Worm (Caenorhabditis elegans) whole organism, early embryonic: ENCODE measurements around the gene T01G6.10.

Experiments
- B0310.2 ChIP-seq: sonication (generic microtip); optimal IDR thresholded peaks from 2 replicates; lab custom pipeline; 2016; ENCODE audit warnings: mild to moderate bottlenecking, missing genetic modification characterization, missing compliant biosample characterization
- ama-1 ChIP-seq: fragments of 150-350 bp; optimal IDR thresholded peaks from 2 replicates; lab custom pipeline; 2014
- ceh-36 ChIP-seq: sonication (generic microtip); optimal IDR thresholded peaks from 2 replicates; lab custom pipeline; 2016; ENCODE audit warnings: missing genetic modification characterization, inconsistent platforms, missing compliant biosample characterization
- flt-1 ChIP-seq: fragments of 200-800 bp; sonication (Bioruptor generic); IDR thresholded peaks from 2 replicates; pipeline ENCODE4 v1.3.6; 2022; ENCODE audit warnings: missing genetic modification characterization, missing compliant biosample characterization
- sea-1 ChIP-seq: fragments of 200-800 bp; sonication (Bioruptor generic); conservative IDR thresholded peaks from 2 replicates; pipeline ENCODE4 v1.3.6; 2022; ENCODE audit warnings: missing genetic modification characterization, missing compliant biosample characterization
- tra-4 ChIP-seq: sonication (generic microtip); optimal IDR thresholded peaks from 2 replicates; lab custom pipeline; 2017; ENCODE audit warnings: missing genetic modification characterization, missing compliant biosample characterization

DNA sequence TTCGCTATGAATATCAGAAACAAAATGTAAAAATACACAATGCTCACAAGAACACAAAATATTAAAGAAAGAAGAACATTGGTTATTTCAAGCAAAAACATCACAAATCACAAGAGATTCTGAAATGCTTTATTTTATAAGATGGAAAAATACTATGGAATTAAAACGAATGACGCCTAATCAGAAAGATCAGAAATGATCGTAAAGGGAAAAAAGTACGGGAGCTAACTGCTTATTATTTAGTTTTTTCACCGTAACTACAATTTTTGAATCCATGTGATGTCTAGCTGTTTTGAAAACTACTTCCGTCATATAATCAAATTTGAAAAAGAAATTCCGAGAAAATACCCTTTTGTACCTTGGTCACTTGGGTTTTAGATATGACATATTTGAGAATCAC, 34.6 kb downstream of the T01G6.10 start, which contains the start of gene srbc-57:
- TF ChIP-seq ceh-36 (tag; lab: Kevin White, UChicago) (no peak), B0310.2 (tag; lab: Kevin White, UChicago) (no peak), flt-1 (GFP tag; lab: Robert Waterston, UW) (no peak), ama-1 (lab: Kevin White, UChicago) (no peak), tra-4 (tag; lab: Kevin White, UChicago) (no peak), sea-1 (GFP tag; lab: Robert Waterston, UW) (no peak)
